Fruit fly (Drosophila melanogaster) Kc167 (cell line): ENCODE measurements around the gene CG13793.

ENCODE experiments used
- Myc ChIP-seq: fragments of >200 bp; optimal IDR thresholded peaks from 2 replicates; lab custom pipeline; 2017; ENCODE audit warnings: missing external identifiers
- Sin3A ChIP-seq: fragments of >200 bp; optimal IDR thresholded peaks from 2 replicates; lab custom pipeline; 2018; ENCODE audit warnings: missing external identifiers
- h ChIP-seq: fragments of >200 bp; optimal IDR thresholded peaks from 3 replicates; lab custom pipeline; 2018; ENCODE audit warnings: missing external identifiers
- insv ChIP-seq: fragments of >200 bp; optimal IDR thresholded peaks from 3 replicates; lab custom pipeline; 2018; ENCODE audit warnings: missing external identifiers
- psq ChIP-seq: fragments of >200 bp; optimal IDR thresholded peaks from 2 replicates; lab custom pipeline; 2017; ENCODE audit warnings: missing external identifiers
- ttk ChIP-seq: sonication (Bioruptor generic); optimal IDR thresholded peaks from 2 replicates; lab custom pipeline; 2017; ENCODE audit warnings: missing external identifiers

dm6 chr2L:7676982-7677381 is 42.3 kb downstream of the CG13793 start:
- TF ChIP-seq ttk (no peak), h (no peak), Sin3A (no peak), psq (no peak), Myc (lab: Kevin White, UChicago) (no peak), insv (lab: Kevin White, UChicago) (no peak)
